Worm (Caenorhabditis elegans): ENCODE data around the gene tmem-24.

DNA sequence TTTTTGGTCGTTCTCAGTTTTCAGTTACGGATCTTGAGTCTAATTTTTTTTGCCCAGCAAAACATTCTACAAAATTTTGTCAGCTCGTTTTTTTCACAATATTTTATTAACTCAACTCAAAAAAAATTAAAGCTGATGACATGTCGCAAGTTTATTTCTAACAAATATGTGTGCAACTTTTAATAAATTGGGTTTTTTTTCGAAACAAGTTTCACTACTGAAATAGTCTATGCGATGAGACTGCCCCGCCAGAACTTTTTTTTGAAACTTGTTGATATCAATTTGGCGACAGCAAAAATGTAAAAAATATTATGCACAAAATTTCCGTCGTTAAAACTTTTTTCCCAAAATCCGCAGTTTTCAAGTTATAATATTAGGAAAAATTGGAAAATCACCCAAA, 21.5 kb downstream of the tmem-24 start, which contains the start of gene C18B2.2:
- TF ChIP-seq lim-7 (GFP tag; IDR thresholded peaks at IDR 0.05) (no peak), mep-1 (tag; optimal IDR thresholded peaks at IDR 0.05) (no peak), pha-4 (GFP tag; IDR thresholded peaks at IDR 0.05) (no peak), pha-4 (tag; optimal IDR thresholded peaks at IDR 0.05) (no peak), ces-1 (GFP tag; optimal IDR thresholded peaks at IDR 0.05) (no peak), lsy-2 (tag; optimal IDR thresholded peaks at IDR 0.05) (no peak), zag-1 (tag; optimal IDR thresholded peaks at IDR 0.05) (no peak)
